Worm (Caenorhabditis elegans): ENCODE results near the gene C09E8.1.

ce11 chrII:568776-569175 is 12.5 kb downstream of the C09E8.1 start, which contains the start of gene W08F4.5:
- no peak for TF ChIP-seq dao-5 (tag; optimal IDR thresholded peaks at IDR 0.05)
- no peak for TF ChIP-seq W03F9.2 (tag; optimal IDR thresholded peaks at IDR 0.05)
- TF ChIP-seq him-1 (tag; optimal IDR thresholded peaks at IDR 0.05): no peak
